Worm (Caenorhabditis elegans) whole organism, young adult: ENCODE measurements around the gene B0336.13.

Experiments used
- B0035.1 ChIP-seq: sonication (generic microtip); optimal IDR thresholded peaks from 2 replicates; lab custom pipeline; 2016; ENCODE audit warnings: missing genetic modification characterization, mild to moderate bottlenecking, missing compliant biosample characterization, missing genotype, missing genetic modification reagents
- B0261.1 ChIP-seq: sonication (generic microtip); optimal IDR thresholded peaks from 2 replicates; lab custom pipeline; 2016; ENCODE audit warnings: mild to moderate bottlenecking, missing genetic modification characterization, moderate library complexity, missing compliant biosample characterization
- F10E7.11 ChIP-seq: sonication (generic microtip); optimal IDR thresholded peaks from 2 replicates; lab custom pipeline; 2017; ENCODE audit warnings: mild to moderate bottlenecking, missing genetic modification characterization, moderate library complexity, missing compliant biosample characterization
- F33H1.4 ChIP-seq: fragments of 200-800 bp; sonication (Bioruptor generic); IDR thresholded peaks from 2 replicates; pipeline ENCODE4 v1.3.6; 2022; ENCODE audit warnings: missing genetic modification reagents, missing genetic modification characterization, missing compliant biosample characterization
- K11D2.4 ChIP-seq: fragments of 200-800 bp; sonication (Bioruptor generic); IDR thresholded peaks from 2 replicates; pipeline ENCODE4 v1.3.6; 2022; ENCODE audit warnings: missing genetic modification reagents, missing genetic modification characterization, missing compliant biosample characterization
- Y95B8A.8 ChIP-seq: fragments of 200-800 bp; sonication (Bioruptor generic); IDR thresholded peaks from 2 replicates; pipeline ENCODE4 v1.3.6; 2022; ENCODE audit warnings: missing genetic modification reagents, missing genetic modification characterization, missing compliant biosample characterization
- aptf-2 ChIP-seq: fragments of 200-800 bp; sonication (Bioruptor generic); conservative IDR thresholded peaks from 2 replicates; pipeline ENCODE4 v1.3.6; 2022; ENCODE audit warnings: missing genetic modification reagents, missing genetic modification characterization, missing compliant biosample characterization
- aptf-3 ChIP-seq: fragments of 200-800 bp; sonication (Bioruptor generic); IDR thresholded peaks from 2 replicates; pipeline ENCODE4 v1.3.6; 2022; ENCODE audit warnings: missing genetic modification characterization, missing compliant biosample characterization
- atf-7 ChIP-seq: sonication (generic microtip); optimal IDR thresholded peaks from 2 replicates; lab custom pipeline; 2017; ENCODE audit warnings: mild to moderate bottlenecking, missing genetic modification characterization, missing compliant biosample characterization
- bed-1 ChIP-seq: fragments of 200-800 bp; sonication (Bioruptor generic); IDR thresholded peaks from 2 replicates; pipeline ENCODE4 v1.3.6; 2022; ENCODE audit warnings: missing genetic modification reagents, missing genetic modification characterization, missing compliant biosample characterization
- ceh-79 ChIP-seq: sonication (generic microtip); optimal IDR thresholded peaks from 2 replicates; lab custom pipeline; 2017; ENCODE audit warnings: mild to moderate bottlenecking, missing genetic modification characterization, missing compliant biosample characterization
- die-1 ChIP-seq: sonication (generic microtip); optimal IDR thresholded peaks from 2 replicates; lab custom pipeline; 2016; ENCODE audit warnings: missing genotype, mild to moderate bottlenecking, missing genetic modification characterization, missing compliant biosample characterization
- efl-1 ChIP-seq: fragments of 150-350 bp; optimal IDR thresholded peaks from 2 replicates; lab custom pipeline; 2014; ENCODE audit warnings: missing biosample characterization, missing genetic modification reagents, missing genetic modification characterization
- ekl-4 ChIP-seq: fragments of 200-800 bp; sonication (Bioruptor generic); IDR thresholded peaks from 2 replicates; pipeline ENCODE4 v1.3.6; 2022; ENCODE audit warnings: missing genetic modification reagents, missing genetic modification characterization, missing compliant biosample characterization
- gei-17 ChIP-seq: fragments of 200-800 bp; sonication (Bioruptor generic); optimal IDR thresholded peaks from 2 replicates; lab custom pipeline; 2018; ENCODE audit warnings: mild to moderate bottlenecking, missing genetic modification characterization, missing compliant biosample characterization
- him-1 ChIP-seq: sonication (generic microtip); optimal IDR thresholded peaks from 2 replicates; lab custom pipeline; 2016; ENCODE audit warnings: missing genotype, missing genetic modification reagents, missing genetic modification characterization, missing compliant biosample characterization
- hlh-26 ChIP-seq: fragments of 200-800 bp; sonication (Bioruptor generic); conservative IDR thresholded peaks from 2 replicates; pipeline ENCODE4 v1.3.6; 2022; ENCODE audit warnings: missing genetic modification reagents, missing genetic modification characterization, missing compliant biosample characterization
- hmg-1.2 ChIP-seq: fragments of 200-800 bp; sonication (Bioruptor generic); IDR thresholded peaks from 2 replicates; pipeline ENCODE4 v1.3.6; 2022; ENCODE audit warnings: missing genetic modification reagents, missing genetic modification characterization, missing compliant biosample characterization
- hrde-1 ChIP-seq: sonication (generic microtip); optimal IDR thresholded peaks from 2 replicates; lab custom pipeline; 2016; ENCODE audit warnings: missing genetic modification characterization, mild to moderate bottlenecking, missing compliant biosample characterization, moderate library complexity, missing genotype, missing genetic modification reagents, borderline replicate concordance
- hsf-1 ChIP-seq: fragments of 200-800 bp; sonication (Bioruptor generic); IDR thresholded peaks from 2 replicates; pipeline ENCODE4 v1.3.6; 2022; ENCODE audit warnings: missing genetic modification reagents, missing genetic modification characterization, missing compliant biosample characterization
- lin-54 ChIP-seq: fragments of 200-800 bp; sonication (Bioruptor generic); optimal IDR thresholded peaks from 2 replicates; lab custom pipeline; 2018; ENCODE audit warnings: mild to moderate bottlenecking, missing genetic modification characterization, missing compliant biosample characterization
- lsl-1 ChIP-seq: fragments of 200-800 bp; sonication (Bioruptor generic); optimal IDR thresholded peaks from 2 replicates; lab custom pipeline; 2018; ENCODE audit warnings: mild to moderate bottlenecking, missing genetic modification characterization, moderate library complexity, missing compliant biosample characterization
- madf-10 ChIP-seq: sonication (generic microtip); optimal IDR thresholded peaks from 2 replicates; lab custom pipeline; 2016; ENCODE audit warnings: mild to moderate bottlenecking, missing genetic modification characterization, missing compliant biosample characterization
- madf-6 ChIP-seq: fragments of 200-800 bp; sonication (Bioruptor generic); IDR thresholded peaks from 2 replicates; pipeline ENCODE4 v1.3.6; 2022; ENCODE audit warnings: missing genetic modification reagents, missing genetic modification characterization, missing compliant biosample characterization
- madf-8 ChIP-seq: fragments of 200-800 bp; sonication (Bioruptor generic); conservative IDR thresholded peaks from 2 replicates; pipeline ENCODE4 v1.3.6; 2022; ENCODE audit warnings: missing genetic modification reagents, missing genetic modification characterization, missing compliant biosample characterization
- nfya-1 ChIP-seq: sonication (generic microtip); optimal IDR thresholded peaks from 2 replicates; lab custom pipeline; 2017; ENCODE audit warnings: antibody characterized with exemption, missing compliant biosample characterization, missing genetic modification characterization, borderline replicate concordance; ENCODE audit not compliant: insufficient read depth
- nhr-27 ChIP-seq: fragments of 200-800 bp; sonication (Bioruptor generic); optimal IDR thresholded peaks from 2 replicates; lab custom pipeline; 2018; ENCODE audit warnings: mild to moderate bottlenecking, missing genetic modification characterization, moderate library complexity, missing compliant biosample characterization
- nhr-80 ChIP-seq: sonication (generic microtip); optimal IDR thresholded peaks from 2 replicates; lab custom pipeline; 2016; ENCODE audit warnings: missing genetic modification characterization, missing compliant biosample characterization
- nhr-90 ChIP-seq: sonication (generic microtip); optimal IDR thresholded peaks from 2 replicates; lab custom pipeline; 2016; ENCODE audit warnings: missing genotype, mild to moderate bottlenecking, missing genetic modification characterization, missing compliant biosample characterization
- pbrm-1 ChIP-seq: fragments of 200-800 bp; sonication (Bioruptor generic); IDR thresholded peaks from 2 replicates; pipeline ENCODE4 v1.3.6; 2022; ENCODE audit warnings: missing genetic modification reagents, missing genetic modification characterization, missing compliant biosample characterization
- zim-3 ChIP-seq: sonication (generic microtip); optimal IDR thresholded peaks from 2 replicates; lab custom pipeline; 2017; ENCODE audit warnings: mild to moderate bottlenecking, missing genetic modification characterization, moderate library complexity, missing compliant biosample characterization
- ztf-28 ChIP-seq: fragments of 200-800 bp; sonication (Bioruptor generic); IDR thresholded peaks from 2 replicates; pipeline ENCODE4 v1.3.6; 2022; ENCODE audit warnings: missing genetic modification reagents, missing genetic modification characterization, missing compliant biosample characterization
- ztf-6 ChIP-seq: fragments of 200-800 bp; sonication (Bioruptor generic); IDR thresholded peaks from 2 replicates; pipeline ENCODE4 v1.3.6; 2022; ENCODE audit warnings: missing genetic modification reagents, missing genetic modification characterization, missing compliant biosample characterization

B0336.13 gene

DNA sequence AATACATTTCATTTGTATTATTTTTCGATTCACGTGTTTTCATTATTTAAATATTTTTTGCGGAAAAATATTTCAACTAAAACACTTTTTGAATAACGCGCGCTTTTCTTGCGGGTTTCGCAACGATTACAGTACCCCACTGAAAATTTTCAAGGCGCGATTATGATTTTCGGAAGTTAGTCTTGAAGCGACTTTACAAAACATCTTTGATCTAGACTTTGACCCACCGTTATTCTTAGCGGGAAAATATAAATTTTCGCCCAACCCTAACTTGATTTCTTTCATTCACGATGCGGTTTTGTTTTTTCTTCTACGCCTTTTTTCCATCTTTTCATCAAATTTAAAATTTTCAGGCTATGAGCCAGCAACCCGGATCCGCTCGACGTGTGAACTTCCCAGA is 34.0 kb downstream of the B0336.13 start, which contains the start of gene egg-1 (continued):
- TF ChIP-seq bed-1 (GFP tag; lab: Robert Waterston, UW) (no peak), lin-54 (GFP tag; lab: Kevin White, UChicago) (peak; percentile 95), atf-7 (no peak), nfya-1 (tag; lab: Kevin White, UChicago) (no peak), gei-17 (GFP tag; lab: Kevin White, UChicago) (no peak), nhr-90 (tag; lab: Kevin White, UChicago) (no peak), hsf-1 (peak; percentile 89), efl-1 (GFP tag; lab: Kevin White, UChicago) (peak; percentile 98), ztf-28 (0 out of 2 replicates have a peak, but pooled peaks have one; percentile 58)

DNA sequence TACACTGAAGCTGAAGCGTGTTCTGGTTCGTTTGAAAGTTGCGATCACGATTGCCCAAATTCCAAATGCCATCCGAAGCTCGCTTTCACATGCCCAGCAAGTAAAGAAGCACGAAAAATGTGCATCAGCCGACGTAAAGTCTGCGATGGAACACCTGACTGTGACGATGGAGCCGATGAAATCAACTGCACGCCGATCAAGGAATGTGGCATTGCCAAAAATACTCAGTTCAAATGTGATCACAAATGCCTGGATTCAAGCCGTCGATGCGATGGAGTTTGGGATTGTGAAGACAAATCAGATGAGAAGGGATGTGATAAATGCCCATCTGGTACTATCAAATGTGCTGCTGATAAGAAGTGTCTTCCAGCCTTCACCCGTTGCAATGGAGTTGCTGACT is 35.5 kb downstream of the B0336.13 start:
- no peak for TF ChIP-seq die-1 (tag; lab: Kevin White, UChicago)
- no peak for TF ChIP-seq B0261.1
- no peak for TF ChIP-seq ceh-79 (tag; lab: Kevin White, UChicago)
- TF ChIP-seq ztf-6 (GFP tag; lab: Robert Waterston, UW): no peak
- TF ChIP-seq madf-10 (tag; lab: Kevin White, UChicago): no peak
- no peak for TF ChIP-seq hlh-26 (GFP tag; lab: Robert Waterston, UW)
- 0 out of 2 replicates have a peak, but pooled peaks have one; percentile 9 for TF ChIP-seq hmg-1.2 (GFP tag; lab: Robert Waterston, UW)
- TF ChIP-seq, all 124 proteins: peak for 1

DNA sequence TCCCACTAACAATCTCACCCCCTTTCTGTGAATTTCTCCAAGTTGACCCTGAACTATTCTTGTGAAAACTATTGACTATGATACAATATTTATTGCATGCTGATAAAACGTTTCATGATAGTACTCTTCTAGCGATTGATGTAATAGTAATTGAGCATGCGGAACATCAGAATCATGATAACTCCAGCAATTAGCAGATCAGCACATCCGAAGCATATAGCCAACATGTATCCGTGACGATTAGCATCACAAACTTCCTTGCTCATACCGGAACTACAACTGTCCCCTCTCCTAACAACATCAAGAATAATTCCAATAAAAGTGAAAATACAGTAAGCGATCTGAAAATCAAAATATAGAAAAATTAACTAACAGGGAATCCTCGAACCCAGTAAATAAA is 36.2 kb downstream of the B0336.13 start:
- TF ChIP-seq hsf-1 (no peak), Y95B8A.8 (GFP tag; lab: Robert Waterston, UW) (0 out of 2 replicates have a peak, but pooled peaks have one; percentile 20), pbrm-1 (no peak), zim-3 (tag; lab: Kevin White, UChicago) (no peak), B0035.1 (no peak), ekl-4 (GFP tag; lab: Robert Waterston, UW) (0 out of 2 replicates have a peak, but pooled peaks have one; percentile 54), lsl-1 (GFP tag; lab: Kevin White, UChicago) (peak; percentile 21), hrde-1 (tag; lab: Kevin White, UChicago) (peak; percentile 21), aptf-3 (no peak), hmg-1.2 (GFP tag; lab: Robert Waterston, UW) (no peak), F10E7.11 (tag; lab: Kevin White, UChicago) (no peak), nhr-27 (tag; lab: Kevin White, UChicago) (no peak), K11D2.4 (GFP tag; lab: Robert Waterston, UW) (no peak), F33H1.4 (0 out of 2 replicates have a peak, but pooled peaks have one; percentile 15), madf-6 (GFP tag; lab: Robert Waterston, UW) (peak; percentile 61), madf-8 (GFP tag; lab: Robert Waterston, UW) (no peak; the same call in 1 of the 2 replicates), him-1 (no peak)
- TF ChIP-seq, all 124 proteins: peak for 6

DNA sequence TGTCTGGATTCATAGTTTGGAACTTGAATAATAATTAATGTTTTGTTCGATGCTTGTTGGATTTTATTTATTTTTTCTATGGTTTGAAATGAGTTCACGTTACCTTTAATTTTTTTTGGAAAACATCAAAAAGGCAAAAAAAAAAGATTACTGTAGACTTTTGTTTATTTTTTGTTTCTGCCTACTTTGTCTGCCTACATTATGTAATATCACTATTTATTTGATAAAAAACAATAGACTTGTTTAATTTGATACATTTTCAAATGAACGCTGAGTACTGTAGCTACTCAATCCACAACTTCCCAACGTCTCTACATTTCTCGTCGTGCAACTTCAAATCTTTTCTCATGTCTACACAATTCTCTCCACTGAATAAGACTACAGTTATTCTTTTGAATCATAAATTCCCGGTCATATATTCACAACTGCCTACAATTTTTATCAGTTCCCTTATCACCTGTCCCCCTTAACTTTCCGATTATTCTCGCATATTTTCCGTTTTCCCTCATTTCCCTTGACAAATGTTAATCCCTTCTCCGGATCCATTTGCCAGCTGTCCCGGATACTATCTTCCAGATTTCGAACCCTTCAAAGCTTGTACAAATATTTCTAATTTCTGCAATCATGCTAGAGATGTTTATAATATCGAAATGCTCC is 37.3 kb downstream of the B0336.13 start, which contains the start of the genes B0244.9 and B0244.7:
Gene B0244.9 (minus strand): TSS at position 51 of the 657 bp plus-strand sequence.
Gene B0244.7 (plus strand): TSS at position 522 of the 657 bp plus-strand sequence.
- TF ChIP-seq aptf-2 (GFP tag; lab: Robert Waterston, UW) (no peak), nhr-80 (tag; lab: Kevin White, UChicago) (peak; percentile 16)
